Worm (Caenorhabditis elegans) whole organism, L4/young adult: ENCODE measurements around the gene B0001.5.

Source experiments
- W03F9.2 ChIP-seq: fragments of 150-350 bp; optimal IDR thresholded peaks from 2 replicates; lab custom pipeline; 2014; ENCODE audit warnings: missing biosample characterization, missing genetic modification characterization
- him-1 ChIP-seq: sonication (generic microtip); optimal IDR thresholded peaks from 2 replicates; lab custom pipeline; 2016; ENCODE audit warnings: missing genotype, missing genetic modification reagents, missing genetic modification characterization, missing compliant biosample characterization

- TF ChIP-seq him-1 (tag; lab: Kevin White, UChicago) (no peak), W03F9.2 (no peak)
Measured at ce11 chrIV:12140959-12141358, 2.2 kb downstream of the B0001.5 start, which contains the start of gene B0001.8.
